Worm (Caenorhabditis elegans): ENCODE data around the gene R05D8.7.

The R05D8.7 gene

ce11 chrV:2727101-2727500, 35.9 kb downstream of the R05D8.7 start, which contains the start of gene str-13:
Gene str-13, minus strand, starts transcription at chrV:2727201.
- TF ChIP-seq tra-1 (GFP tag; IDR thresholded peaks at IDR 0.05): no peak
- no peak for TF ChIP-seq F26F4.8 (GFP tag; conservative IDR thresholded peaks at IDR 0.05)
- TF ChIP-seq sdz-12 (GFP tag; optimal IDR thresholded peaks at IDR 0.05): no peak
- TF ChIP-seq snpc-1.2 (GFP tag; IDR thresholded peaks at IDR 0.05): no peak
- no peak for TF ChIP-seq tag-97 (GFP tag; IDR thresholded peaks at IDR 0.05)
- no peak for TF ChIP-seq ZK546.5 (tag; optimal IDR thresholded peaks at IDR 0.05)
- TF ChIP-seq F44E2.7 (GFP tag; IDR thresholded peaks at IDR 0.05): no peak
- TF ChIP-seq aly-2 (tag; optimal IDR thresholded peaks at IDR 0.05): no peak

DNA sequence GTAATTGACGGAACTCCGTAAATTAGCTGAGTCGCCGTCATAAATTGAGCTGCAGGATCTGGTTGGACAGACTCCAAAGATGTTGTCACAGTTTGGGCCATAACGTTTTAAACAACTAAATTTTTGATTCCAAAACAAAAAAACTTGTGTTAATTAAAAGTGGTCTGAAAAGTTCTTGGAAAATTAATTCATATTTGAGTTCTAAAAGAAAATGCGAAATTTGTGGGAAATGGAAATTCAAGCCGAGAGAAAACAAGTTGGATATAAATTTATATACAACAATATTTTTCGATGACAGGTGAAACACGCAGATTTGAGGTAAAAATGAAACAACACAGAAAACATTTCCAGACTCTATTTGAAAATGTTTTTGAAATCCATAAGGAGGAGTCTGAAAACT, 37.8 kb downstream of the R05D8.7 start, which contains the start of gene srg-59:
TSS of gene srg-59 (minus strand) at position 101 of the 400 bp plus-strand sequence.
- TF ChIP-seq duxl-1 (tag; optimal IDR thresholded peaks at IDR 0.05; ENCODE audit: poor library complexity) (no peak), aha-1 (tag) (peak; percentile 81), Y48G9A.11 (GFP tag; IDR thresholded peaks at IDR 0.05) (no peak), T20F7.1 (GFP tag; optimal IDR thresholded peaks at IDR 0.05) (no peak), dve-1 (tag; optimal IDR thresholded peaks at IDR 0.05; ENCODE audit: insufficient read depth) (no peak), hlh-11 (tag; optimal IDR thresholded peaks at IDR 0.05) (no peak), hif-1 (tag; optimal IDR thresholded peaks at IDR 0.05) (no peak)

DNA sequence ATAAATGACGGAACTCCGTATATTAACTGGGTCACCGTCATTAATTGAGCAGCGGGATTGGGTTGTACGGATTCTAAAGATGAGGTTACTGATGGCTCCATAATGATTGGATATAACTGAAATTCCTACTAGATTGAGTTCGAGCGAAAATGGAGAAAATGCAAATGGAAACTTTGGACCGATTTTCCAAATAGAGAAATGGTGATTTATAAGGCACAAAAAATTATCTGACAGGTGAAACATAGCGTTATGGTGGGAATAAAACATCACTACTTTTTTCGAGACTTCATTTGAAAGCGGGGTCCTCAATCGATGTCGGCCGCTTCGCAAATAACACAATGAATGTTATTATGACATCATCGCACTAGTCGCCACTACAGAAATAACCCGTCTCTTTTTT, 40.5 kb downstream of the R05D8.7 start, which contains the start of gene srg-60:
TSS of gene srg-60 (minus strand) at position 101 of the 400 bp plus-strand sequence.
- TF ChIP-seq aha-1 (tag) (peak; percentile 42), nhr-76 (tag; optimal IDR thresholded peaks at IDR 0.05) (no peak)

ce11 chrV:2720763-2721162, 42.2 kb downstream of the R05D8.7 start, which contains the start of gene srt-27:
Gene srt-27, minus strand, starts transcription at chrV:2720863.
- TF ChIP-seq nhr-25 (tag; optimal IDR thresholded peaks at IDR 0.05; ENCODE audit: borderline replicate concordance, insufficient read depth): no peak
- TF ChIP-seq Y48G9A.11 (GFP tag; IDR thresholded peaks at IDR 0.05): no peak
- TF ChIP-seq pqm-1 (tag; optimal IDR thresholded peaks at IDR 0.05): no peak

- TF ChIP-seq mxl-2 (GFP tag; conservative IDR thresholded peaks at IDR 0.05) (0 out of 2 replicates have a peak, but pooled peaks have one; percentile 15), egl-43 (GFP tag; IDR thresholded peaks at IDR 0.05) (peak; percentile 55; the same call in 1 of the 2 replicates), nhr-48 (tag; optimal IDR thresholded peaks at IDR 0.05) (no peak), ceh-44 (GFP tag; IDR thresholded peaks at IDR 0.05) (no peak), ceh-82 (tag; optimal IDR thresholded peaks at IDR 0.05) (no peak), tag-97 (GFP tag; IDR thresholded peaks at IDR 0.05) (no peak), hif-1 (tag; optimal IDR thresholded peaks at IDR 0.05) (no peak), daf-16 (GFP tag; optimal IDR thresholded peaks at IDR 0.05) (no peak), daf-16 (tag; optimal IDR thresholded peaks at IDR 0.05) (no peak), ztf-7 (tag; optimal IDR thresholded peaks at IDR 0.05) (no peak), set-16 (GFP tag; IDR thresholded peaks at IDR 0.05) (peak; percentile 93), nhr-42 (GFP tag; IDR thresholded peaks at IDR 0.05) (no peak), lin-38 (GFP tag; IDR thresholded peaks at IDR 0.05) (no peak), aly-2 (tag; optimal IDR thresholded peaks at IDR 0.05) (no peak), vab-7 (GFP tag; IDR thresholded peaks at IDR 0.05) (no peak)
Observed at ce11 chrV:2718688-2719185, 44.3 kb downstream of the R05D8.7 start, which contains the start of gene srt-29. Gene srt-29, minus strand, starts transcription at chrV:2719135.

DNA sequence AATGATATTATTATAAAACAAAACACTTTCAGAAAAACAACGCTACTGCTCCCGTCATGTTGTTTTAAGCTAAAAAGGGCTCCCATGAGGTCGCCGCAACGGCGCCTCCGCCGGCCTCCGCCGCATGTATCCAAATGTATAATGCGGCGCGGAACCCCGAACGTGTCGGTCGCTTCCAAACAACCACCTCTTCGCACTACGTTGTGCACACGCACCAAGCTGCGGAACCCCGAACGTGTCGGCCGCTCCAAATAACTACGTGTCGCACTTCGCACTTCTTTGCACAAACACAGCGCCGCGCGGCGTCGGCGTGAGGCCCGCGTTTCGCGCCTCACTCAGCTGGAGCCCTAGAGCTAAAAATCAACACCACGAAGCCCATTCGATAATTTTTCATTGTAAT, 46.1 kb downstream of the R05D8.7 start:
- TF ChIP-seq set-16 (GFP tag; IDR thresholded peaks at IDR 0.05) (peak; percentile 80), madf-9 (GFP tag; conservative IDR thresholded peaks at IDR 0.05) (no peak)
